Worm (Caenorhabditis elegans) whole organism, early embryonic: ENCODE data around the gene svh-11.

Source experiments
- ama-1 ChIP-seq: fragments of 150-350 bp; optimal IDR thresholded peaks from 2 replicates; lab custom pipeline; 2014
- ceh-13 ChIP-seq: fragments of 200-800 bp; sonication (Bioruptor generic); optimal IDR thresholded peaks from 2 replicates; lab custom pipeline; 2018; ENCODE audit warnings: mild to moderate bottlenecking, missing genetic modification characterization, missing compliant biosample characterization
- ceh-36 ChIP-seq: sonication (generic microtip); optimal IDR thresholded peaks from 2 replicates; lab custom pipeline; 2016; ENCODE audit warnings: missing genetic modification characterization, inconsistent platforms, missing compliant biosample characterization
- ets-7 ChIP-seq: sonication (generic microtip); optimal IDR thresholded peaks from 2 replicates; lab custom pipeline; 2016; ENCODE audit warnings: missing genotype, missing genetic modification characterization, missing compliant biosample characterization
- flt-1 ChIP-seq: fragments of 200-800 bp; sonication (Bioruptor generic); IDR thresholded peaks from 2 replicates; pipeline ENCODE4 v1.3.6; 2022; ENCODE audit warnings: missing genetic modification characterization, missing compliant biosample characterization
- hmbx-1 ChIP-seq: sonication (generic microtip); optimal IDR thresholded peaks from 2 replicates; lab custom pipeline; 2016; ENCODE audit warnings: mild to moderate bottlenecking, missing genetic modification characterization, missing compliant biosample characterization
- hmg-4 ChIP-seq: fragments of 200-800 bp; sonication (Bioruptor generic); optimal IDR thresholded peaks from 2 replicates; lab custom pipeline; 2018; ENCODE audit warnings: mild to moderate bottlenecking, missing genetic modification characterization, missing compliant biosample characterization
- hnd-1 ChIP-seq: sonication (generic microtip); optimal IDR thresholded peaks from 2 replicates; lab custom pipeline; 2016; ENCODE audit warnings: missing genetic modification characterization, missing compliant biosample characterization
- pes-1 ChIP-seq: fragments of 200-800 bp; sonication (Bioruptor generic); IDR thresholded peaks from 2 replicates; pipeline ENCODE4 v1.3.6; 2022; ENCODE audit warnings: missing genetic modification reagents, missing genetic modification characterization, missing compliant biosample characterization
- scrt-1 ChIP-seq: fragments of 200-800 bp; sonication (Bioruptor generic); IDR thresholded peaks from 2 replicates; pipeline ENCODE4 v1.3.6; 2022; ENCODE audit warnings: missing genetic modification characterization, missing compliant biosample characterization
- tbx-11 ChIP-seq: fragments of 200-800 bp; sonication (Bioruptor generic); IDR thresholded peaks from 2 replicates; pipeline ENCODE4 v1.3.6; 2022; ENCODE audit warnings: missing genetic modification characterization, missing compliant biosample characterization
- tra-4 ChIP-seq: sonication (generic microtip); optimal IDR thresholded peaks from 2 replicates; lab custom pipeline; 2017; ENCODE audit warnings: missing genetic modification characterization, missing compliant biosample characterization

ce11 chrV:2200402-2200801 is 6.5 kb upstream of the svh-11 start:
- TF ChIP-seq ama-1 (lab: Kevin White, UChicago) (no peak), pes-1 (GFP tag; lab: Robert Waterston, UW) (no peak), flt-1 (GFP tag; lab: Robert Waterston, UW) (no peak), hnd-1 (tag; lab: Kevin White, UChicago) (no peak), hmbx-1 (tag; lab: Kevin White, UChicago) (no peak), ets-7 (tag; lab: Kevin White, UChicago) (no peak), ceh-13 (GFP tag; lab: Kevin White, UChicago) (no peak), tra-4 (tag; lab: Kevin White, UChicago) (no peak), ceh-36 (tag; lab: Kevin White, UChicago) (no peak), tbx-11 (GFP tag; lab: Robert Waterston, UW) (no peak), hmg-4 (GFP tag; lab: Kevin White, UChicago) (no peak), scrt-1 (GFP tag; lab: Robert Waterston, UW) (no peak)
